Worm (Caenorhabditis elegans) whole organism, young adult: ENCODE data around the gene kreg-1.

Experiments
- B0261.1 ChIP-seq: sonication (generic microtip); optimal IDR thresholded peaks from 2 replicates; lab custom pipeline; 2016; ENCODE audit warnings: mild to moderate bottlenecking, missing genetic modification characterization, moderate library complexity, missing compliant biosample characterization
- F23B12.7 ChIP-seq: sonication (generic microtip); optimal IDR thresholded peaks from 2 replicates; lab custom pipeline; 2017; ENCODE audit warnings: missing genetic modification characterization, mild to moderate bottlenecking, missing compliant biosample characterization, antibody characterized with exemption, moderate library complexity; ENCODE audit not compliant: insufficient read depth
- F33H1.4 ChIP-seq: fragments of 200-800 bp; sonication (Bioruptor generic); IDR thresholded peaks from 2 replicates; pipeline ENCODE4 v1.3.6; 2022; ENCODE audit warnings: missing genetic modification reagents, missing genetic modification characterization, missing compliant biosample characterization
- Y67H2A.10 ChIP-seq: fragments of 200-800 bp; sonication (Bioruptor generic); conservative IDR thresholded peaks from 2 replicates; pipeline ENCODE4 v1.3.6; 2022; ENCODE audit warnings: missing genetic modification reagents, missing genetic modification characterization, missing compliant biosample characterization
- Y79H2A.3 ChIP-seq: fragments of 200-800 bp; sonication (Bioruptor generic); conservative IDR thresholded peaks from 2 replicates; pipeline ENCODE4 v1.3.6; 2022; ENCODE audit warnings: missing genetic modification reagents, missing genetic modification characterization, missing compliant biosample characterization
- ZK185.1 ChIP-seq: sonication (generic microtip); optimal IDR thresholded peaks from 2 replicates; lab custom pipeline; 2016; ENCODE audit warnings: mild to moderate bottlenecking, missing genetic modification characterization, missing compliant biosample characterization; ENCODE audit not compliant: poor library complexity, severe bottlenecking
- aptf-2 ChIP-seq: fragments of 200-800 bp; sonication (Bioruptor generic); conservative IDR thresholded peaks from 2 replicates; pipeline ENCODE4 v1.3.6; 2022; ENCODE audit warnings: missing genetic modification reagents, missing genetic modification characterization, missing compliant biosample characterization
- ceh-27 ChIP-seq: fragments of 200-800 bp; sonication (Bioruptor generic); optimal IDR thresholded peaks from 2 replicates; lab custom pipeline; 2018; ENCODE audit warnings: mild to moderate bottlenecking, missing genetic modification characterization, moderate library complexity, missing compliant biosample characterization
- efl-1 ChIP-seq: fragments of 150-350 bp; optimal IDR thresholded peaks from 2 replicates; lab custom pipeline; 2014; ENCODE audit warnings: missing biosample characterization, missing genetic modification reagents, missing genetic modification characterization
- egl-18 ChIP-seq: fragments of 200-800 bp; sonication (Bioruptor generic); IDR thresholded peaks from 2 replicates; pipeline ENCODE4 v1.3.6; 2022; ENCODE audit warnings: missing genetic modification reagents, missing genetic modification characterization, missing compliant biosample characterization
- egl-44 ChIP-seq: fragments of 200-800 bp; sonication (Bioruptor generic); IDR thresholded peaks from 2 replicates; pipeline ENCODE4 v1.3.6; 2022; ENCODE audit warnings: missing genetic modification reagents, missing genetic modification characterization, missing compliant biosample characterization
- ets-4 ChIP-seq: fragments of 200-800 bp; sonication (Bioruptor generic); optimal IDR thresholded peaks from 2 replicates; lab custom pipeline; 2018; ENCODE audit warnings: mild to moderate bottlenecking, missing genetic modification characterization, missing compliant biosample characterization
- fkh-3 ChIP-seq: sonication (generic microtip); optimal IDR thresholded peaks from 2 replicates; lab custom pipeline; 2016; ENCODE audit warnings: mild to moderate bottlenecking, missing genetic modification characterization, missing compliant biosample characterization
- him-1 ChIP-seq: sonication (generic microtip); optimal IDR thresholded peaks from 2 replicates; lab custom pipeline; 2016; ENCODE audit warnings: missing genotype, missing genetic modification reagents, missing genetic modification characterization, missing compliant biosample characterization
- let-526 ChIP-seq: fragments of 200-800 bp; sonication (Bioruptor generic); IDR thresholded peaks from 2 replicates; pipeline ENCODE4 v1.3.6; 2022; ENCODE audit warnings: missing genetic modification reagents, missing genetic modification characterization, missing compliant biosample characterization
- lsy-27 ChIP-seq: sonication (generic microtip); optimal IDR thresholded peaks from 2 replicates; lab custom pipeline; 2017; ENCODE audit warnings: missing genetic modification characterization, mild to moderate bottlenecking, missing compliant biosample characterization, antibody characterized with exemption, missing genotype, borderline replicate concordance; ENCODE audit not compliant: insufficient read depth
- madf-8 ChIP-seq: fragments of 200-800 bp; sonication (Bioruptor generic); conservative IDR thresholded peaks from 2 replicates; pipeline ENCODE4 v1.3.6; 2022; ENCODE audit warnings: missing genetic modification reagents, missing genetic modification characterization, missing compliant biosample characterization
- mes-4 ChIP-seq: sonication (generic microtip); optimal IDR thresholded peaks from 2 replicates; lab custom pipeline; 2016; ENCODE audit warnings: missing genotype, missing genetic modification characterization, missing compliant biosample characterization
- nfya-2 ChIP-seq: fragments of 200-800 bp; sonication (Bioruptor generic); IDR thresholded peaks from 2 replicates; pipeline ENCODE4 v1.3.6; 2022; ENCODE audit warnings: missing genetic modification reagents, missing genetic modification characterization, missing compliant biosample characterization
- nfyb-1 ChIP-seq: fragments of 200-800 bp; sonication (Bioruptor generic); IDR thresholded peaks from 2 replicates; pipeline ENCODE4 v1.3.6; 2022; ENCODE audit warnings: missing genetic modification reagents, missing genetic modification characterization, missing compliant biosample characterization
- nhr-27 ChIP-seq: fragments of 200-800 bp; sonication (Bioruptor generic); optimal IDR thresholded peaks from 2 replicates; lab custom pipeline; 2018; ENCODE audit warnings: mild to moderate bottlenecking, missing genetic modification characterization, moderate library complexity, missing compliant biosample characterization
- nhr-90 ChIP-seq: sonication (generic microtip); optimal IDR thresholded peaks from 2 replicates; lab custom pipeline; 2016; ENCODE audit warnings: missing genotype, mild to moderate bottlenecking, missing genetic modification characterization, missing compliant biosample characterization
- pbrm-1 ChIP-seq: fragments of 200-800 bp; sonication (Bioruptor generic); IDR thresholded peaks from 2 replicates; pipeline ENCODE4 v1.3.6; 2022; ENCODE audit warnings: missing genetic modification reagents, missing genetic modification characterization, missing compliant biosample characterization
- rec-8 ChIP-seq, 2 experiments: sonication (generic microtip); optimal IDR thresholded peaks; 2 replicates each; lab custom pipeline; 2016; ENCODE audit warnings: mild to moderate bottlenecking in 2 of 2, missing genetic modification characterization in 2 of 2, missing genetic modification reagents in 2 of 2, missing genotype in 2 of 2, missing biosample characterization in 1 of 2, missing compliant biosample characterization in 1 of 2, moderate library complexity in 1 of 2
- rpc-1 ChIP-seq, 2 experiments: fragments of 150-350 bp in 1 of 2; sonication (generic microtip) in 1 of 2; optimal IDR thresholded peaks; 2 replicates each; lab custom pipeline; 2014 to 2018; ENCODE audit warnings: missing biosample characterization in 1 of 2, missing genetic modification characterization in 1 of 2, missing genetic modification reagents in 1 of 2, missing genotype in 1 of 2
- sea-2 ChIP-seq: fragments of 200-800 bp; sonication (Bioruptor generic); IDR thresholded peaks from 2 replicates; pipeline ENCODE4 v1.3.6; 2022; ENCODE audit warnings: missing genetic modification characterization, missing compliant biosample characterization
- snpc-1.1 ChIP-seq: sonication (generic microtip); optimal IDR thresholded peaks from 2 replicates; lab custom pipeline; 2017; ENCODE audit warnings: missing genetic modification characterization, mild to moderate bottlenecking, missing compliant biosample characterization, antibody characterized with exemption, moderate library complexity, missing genotype, missing genetic modification reagents; ENCODE audit not compliant: insufficient read depth
- snpc-1.3 ChIP-seq: sonication (generic microtip); optimal IDR thresholded peaks from 2 replicates; lab custom pipeline; 2017; ENCODE audit warnings: missing genetic modification characterization, mild to moderate bottlenecking, missing compliant biosample characterization, antibody characterized with exemption, moderate library complexity, missing genotype, missing genetic modification reagents; ENCODE audit not compliant: insufficient read depth
- unc-62 ChIP-seq: fragments of 150-350 bp; optimal IDR thresholded peaks from 2 replicates; lab custom pipeline; 2014; ENCODE audit warnings: missing biosample characterization, missing genetic modification reagents, missing genetic modification characterization
- ztf-18 ChIP-seq: sonication (generic microtip); optimal IDR thresholded peaks from 2 replicates; lab custom pipeline; 2016; ENCODE audit warnings: missing genotype, mild to moderate bottlenecking, missing genetic modification characterization, missing compliant biosample characterization
- ztf-25 ChIP-seq: fragments of 200-800 bp; sonication (Bioruptor generic); IDR thresholded peaks from 2 replicates; pipeline ENCODE4 v1.3.6; 2022; ENCODE audit warnings: missing genetic modification reagents, missing genetic modification characterization, missing compliant biosample characterization
- ztf-28 ChIP-seq: fragments of 200-800 bp; sonication (Bioruptor generic); IDR thresholded peaks from 2 replicates; pipeline ENCODE4 v1.3.6; 2022; ENCODE audit warnings: missing genetic modification reagents, missing genetic modification characterization, missing compliant biosample characterization
- ztf-3 ChIP-seq: fragments of 200-800 bp; sonication (Bioruptor generic); optimal IDR thresholded peaks from 2 replicates; lab custom pipeline; 2018; ENCODE audit warnings: mild to moderate bottlenecking, missing genetic modification characterization, missing compliant biosample characterization

Gene kreg-1

DNA sequence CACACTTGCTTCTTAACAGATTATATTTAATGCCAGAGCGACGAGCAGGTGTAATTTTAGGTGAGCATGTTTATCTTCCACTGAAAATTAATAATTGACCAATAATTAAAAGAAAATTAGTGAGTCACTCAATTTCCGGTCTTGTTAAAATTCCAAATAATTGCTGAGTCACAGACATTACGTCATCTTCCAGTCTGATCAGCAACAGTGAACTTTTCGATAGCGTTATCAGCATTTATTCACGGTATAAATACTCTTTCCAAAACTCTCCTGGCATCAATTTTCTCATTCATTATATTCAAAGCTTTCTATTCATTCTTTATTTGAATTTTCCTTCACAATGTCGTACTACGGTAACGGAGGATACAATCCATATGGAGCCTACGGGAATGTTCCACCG, at the start of gene kreg-1:
Gene kreg-1, plus strand, starts transcription at position 341 of the 400 bp plus-strand sequence.
- TF ChIP-seq snpc-1.3 (tag; lab: Kevin White, UChicago) (no peak), let-526 (GFP tag; lab: Robert Waterston, UW) (no peak), ceh-27 (GFP tag; lab: Kevin White, UChicago) (no peak), fkh-3 (tag; lab: Kevin White, UChicago) (no peak), F23B12.7 (tag; lab: Kevin White, UChicago) (no peak), Y67H2A.10 (GFP tag; lab: Robert Waterston, UW) (no peak), mes-4 (tag; lab: Kevin White, UChicago) (no peak), ztf-25 (no peak), ets-4 (GFP tag; lab: Kevin White, UChicago) (no peak), efl-1 (GFP tag; lab: Kevin White, UChicago) (no peak)
- TF ChIP-seq, all 124 proteins: peak for 0

DNA sequence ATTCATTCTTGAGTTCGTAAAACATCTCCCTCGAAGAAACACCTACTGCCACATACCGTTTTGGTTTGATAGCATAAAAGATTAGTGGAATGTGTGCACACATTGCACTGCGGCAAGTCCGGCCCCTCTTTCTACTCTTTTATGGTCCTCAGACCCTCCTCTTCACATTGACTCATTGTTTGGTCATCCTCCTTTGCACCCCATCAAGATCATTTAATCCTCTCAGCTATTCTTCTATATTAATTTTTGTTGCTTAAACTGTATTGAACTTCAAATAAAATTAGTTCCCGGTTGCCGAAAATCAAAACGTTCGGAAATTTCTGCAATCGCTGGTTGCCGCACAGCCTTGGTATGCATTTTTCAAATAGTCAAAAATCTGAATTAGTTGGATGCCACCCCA, 49.2 kb upstream of the kreg-1 start, which contains the start of gene rig-1:
Gene rig-1, plus strand, starts transcription at position 301 of the 400 bp plus-strand sequence.
- TF ChIP-seq ZK185.1 (tag; lab: Kevin White, UChicago) (no peak), B0261.1 (tag; lab: Kevin White, UChicago) (no peak), egl-18 (GFP tag; lab: Robert Waterston, UW) (no peak), nfya-2 (no peak), ztf-18 (no peak), rec-8 (tag; optimal IDR thresholded peaks at IDR 0.05; lab: Kevin White, UChicago) (no peak)

DNA sequence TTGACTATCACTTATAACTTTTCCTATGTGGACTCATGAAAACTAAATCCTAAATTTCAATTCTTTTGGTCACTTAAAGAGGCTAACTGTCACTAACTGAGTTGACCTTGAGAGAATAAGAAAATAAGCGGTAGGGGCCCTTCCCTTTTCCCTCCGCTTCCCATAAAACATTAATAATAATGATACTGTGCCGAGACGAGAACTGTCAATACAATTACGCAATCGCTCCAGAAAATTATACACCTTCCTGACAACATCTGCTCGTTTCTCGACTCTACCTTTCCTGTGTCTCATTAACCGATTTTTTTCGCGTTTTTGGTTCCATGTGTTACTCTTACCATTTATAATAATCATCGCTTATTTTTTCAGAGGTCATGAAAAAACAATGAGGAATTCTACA, 48.7 kb upstream of the kreg-1 start:
- no peak for TF ChIP-seq sea-2
- TF ChIP-seq nfyb-1 (GFP tag; lab: Robert Waterston, UW): no peak
- TF ChIP-seq aptf-2 (GFP tag; lab: Robert Waterston, UW): no peak
- TF ChIP-seq him-1 (tag; lab: Kevin White, UChicago): no peak
- no peak for TF ChIP-seq unc-62
- no peak for TF ChIP-seq snpc-1.1 (tag; lab: Kevin White, UChicago)

DNA sequence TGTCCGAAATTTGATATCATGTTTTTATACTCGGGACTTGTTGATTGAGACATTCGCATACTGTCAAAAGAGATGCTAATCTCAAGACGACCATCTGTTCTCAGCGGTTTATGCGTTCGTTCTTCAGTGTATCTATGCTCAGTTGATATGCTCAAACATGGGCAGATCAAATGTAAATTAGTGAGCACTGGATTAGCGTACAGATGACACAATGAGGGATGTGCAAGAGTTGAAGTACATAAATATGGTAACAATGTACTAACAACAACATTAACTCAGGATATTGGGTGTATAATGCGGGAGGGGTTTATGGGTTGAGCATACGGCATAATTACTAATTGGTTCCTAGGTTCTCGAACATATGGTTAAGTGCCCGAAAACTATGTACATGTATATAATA, 47.1 kb upstream of the kreg-1 start:
- TF ChIP-seq let-526 (GFP tag; lab: Robert Waterston, UW) (no peak), egl-44 (GFP tag; lab: Robert Waterston, UW) (no peak), rpc-1 (optimal IDR thresholded peaks at IDR 0.05; lab: Kevin White, UChicago) (no peak), rpc-1 (tag; optimal IDR thresholded peaks at IDR 0.05; lab: Kevin White, UChicago) (no peak), nhr-27 (tag; lab: Kevin White, UChicago) (no peak), sea-2 (no peak), pbrm-1 (GFP tag; lab: Robert Waterston, UW) (no peak), nfya-2 (no peak), madf-8 (no peak), nhr-90 (tag; lab: Kevin White, UChicago) (no peak), F23B12.7 (tag; lab: Kevin White, UChicago) (no peak), ztf-28 (GFP tag; lab: Robert Waterston, UW) (no peak), F33H1.4 (GFP tag; lab: Robert Waterston, UW) (no peak), Y79H2A.3 (no peak), rec-8 (tag; optimal IDR thresholded peaks at IDR 0.05; lab: Kevin White, UChicago) (no peak), ztf-3 (GFP tag; lab: Kevin White, UChicago) (no peak), lsy-27 (no peak)
- TF ChIP-seq, all 124 proteins: peak for 0
